Fruit fly (Drosophila melanogaster): Measurements from ENCODE around the gene boss.

dm6 chr3R:25999611-26000010 lies 37.8 kb downstream of the boss start:
- TF ChIP-seq CG16779 (tag; optimal IDR thresholded peaks at IDR 0.05) (no peak), Smox (GFP tag; optimal IDR thresholded peaks at IDR 0.05) (no peak), ss (GFP tag; optimal IDR thresholded peaks at IDR 0.05) (no peak), CG9139 (GFP tag; optimal IDR thresholded peaks at IDR 0.05) (no peak), CG11762 (GFP tag; optimal IDR thresholded peaks at IDR 0.05; ENCODE audit: insufficient read depth) (no peak), svp (GFP tag) (no peak), OdsH (GFP tag; optimal IDR thresholded peaks at IDR 0.05) (no peak), CG31627 (GFP tag; optimal IDR thresholded peaks at IDR 0.05) (no peak), Hr4 (GFP tag; optimal IDR thresholded peaks at IDR 0.05) (no peak), dsx (GFP tag; optimal IDR thresholded peaks at IDR 0.05; ENCODE audit: poor library complexity, severe bottlenecking) (no peak), net (GFP tag; optimal IDR thresholded peaks at IDR 0.05) (no peak), fd85E (GFP tag; optimal IDR thresholded peaks at IDR 0.05) (no peak), CG6163 (GFP tag; IDR thresholded peaks at IDR 0.05) (no peak), Sox102F (GFP tag; optimal IDR thresholded peaks at IDR 0.05) (no peak)
